Worm (Caenorhabditis elegans): ENCODE results near the gene gar-2.

gar-2 gene

DNA sequence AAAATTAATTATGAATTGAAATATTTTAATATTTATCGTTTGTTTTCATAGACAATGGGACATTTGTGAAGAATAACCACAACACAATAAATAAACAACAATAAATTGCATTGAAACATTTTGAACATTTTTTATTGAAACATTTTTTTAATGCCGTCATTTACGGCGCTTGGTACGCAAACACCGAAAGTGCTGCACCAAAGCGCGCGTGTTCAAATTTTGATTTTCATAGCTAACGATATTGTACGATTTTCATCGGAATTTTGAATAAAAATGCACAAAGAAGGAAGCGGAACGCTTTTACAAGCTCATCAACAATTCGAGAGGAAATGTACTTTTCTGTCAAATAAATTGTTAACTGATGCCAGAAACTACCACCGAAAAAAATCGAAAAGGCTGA lies 5.4 kb upstream of the gar-2 start:
- TF ChIP-seq unc-62 (GFP tag; optimal IDR thresholded peaks at IDR 0.05) (no peak), skn-1 (tag; optimal IDR thresholded peaks at IDR 0.05) (no peak), mdl-1 (tag; optimal IDR thresholded peaks at IDR 0.05) (no peak), nhr-12 (tag; optimal IDR thresholded peaks at IDR 0.05) (no peak), eor-1 (tag; optimal IDR thresholded peaks at IDR 0.05) (no peak), elt-1 (tag; optimal IDR thresholded peaks at IDR 0.05) (no peak)

- TF ChIP-seq fkh-10 (GFP tag; optimal IDR thresholded peaks at IDR 0.05) (peak; percentile 22), fkh-2 (tag; optimal IDR thresholded peaks at IDR 0.05) (no peak), lin-39 (tag; optimal IDR thresholded peaks at IDR 0.05) (no peak), nfya-1 (tag; optimal IDR thresholded peaks at IDR 0.05; ENCODE audit: insufficient read depth) (peak; percentile 41), tbx-2 (tag; optimal IDR thresholded peaks at IDR 0.05) (no peak), zag-1 (tag; optimal IDR thresholded peaks at IDR 0.05) (no peak), ceh-9 (tag; optimal IDR thresholded peaks at IDR 0.05) (no peak), sea-2 (GFP tag; optimal IDR thresholded peaks at IDR 0.05) (no peak), mdl-1 (tag; optimal IDR thresholded peaks at IDR 0.05) (no peak), skn-1 (tag; optimal IDR thresholded peaks at IDR 0.05) (no peak), elt-1 (tag; optimal IDR thresholded peaks at IDR 0.05) (peak; percentile 67)
These were observed 1.3 kb upstream of the gar-2 start for ce11 chrIII:6307832-6308231.

DNA sequence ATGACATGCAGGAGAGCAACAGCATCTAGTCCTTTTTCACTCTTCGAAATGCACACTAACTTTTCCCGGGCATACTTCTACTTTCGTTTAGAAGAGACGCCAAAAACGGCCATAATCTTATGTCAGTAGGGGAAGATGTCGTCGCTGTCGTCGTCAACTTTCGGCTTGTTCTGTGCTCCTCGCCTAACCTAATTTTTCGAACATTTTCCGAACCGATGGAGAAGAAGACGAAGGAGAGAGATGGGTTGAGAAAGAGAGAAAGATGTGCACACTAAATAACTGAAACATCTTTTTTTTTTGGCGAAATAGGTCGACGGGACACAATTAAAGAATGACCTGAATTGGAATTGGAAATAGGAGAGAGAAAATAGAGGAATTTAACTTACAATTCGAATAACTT lies 1.2 kb downstream of the gar-2 start:
- TF ChIP-seq fkh-10 (GFP tag; optimal IDR thresholded peaks at IDR 0.05) (peak; percentile 43), nhr-67 (tag; optimal IDR thresholded peaks at IDR 0.05) (no peak)

- TF ChIP-seq lin-39 (tag; optimal IDR thresholded peaks at IDR 0.05) (peak; percentile 26), nhr-23 (tag; optimal IDR thresholded peaks at IDR 0.05) (no peak), nhr-76 (tag; optimal IDR thresholded peaks at IDR 0.05) (no peak)
These were observed 2.3 kb downstream of the gar-2 start for ce11 chrIII:6311452-6311851.

DNA sequence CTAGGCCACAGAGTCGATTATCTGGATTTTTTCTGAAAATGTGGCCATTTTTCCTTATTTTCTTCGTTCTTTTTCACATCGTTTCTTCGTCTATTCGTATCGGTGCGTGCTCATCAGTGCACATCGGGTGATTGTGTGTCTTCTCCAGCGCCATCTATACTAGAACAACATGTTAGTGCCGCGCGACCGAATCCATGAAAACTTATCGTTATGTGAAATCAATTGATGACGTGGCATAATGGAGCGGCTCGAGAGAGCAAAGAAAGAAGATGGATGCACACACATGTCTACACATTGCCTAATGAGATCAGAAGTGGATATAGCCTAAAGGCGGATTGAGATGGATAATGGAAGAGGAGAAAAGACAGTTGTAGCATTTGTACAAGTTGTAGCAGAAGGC lies 3.1 kb downstream of the gar-2 start:
- TF ChIP-seq nhr-237 (tag; optimal IDR thresholded peaks at IDR 0.05) (no peak), nhr-28 (tag; optimal IDR thresholded peaks at IDR 0.05) (no peak), ztf-11 (tag; optimal IDR thresholded peaks at IDR 0.05) (no peak), ceh-9 (tag; optimal IDR thresholded peaks at IDR 0.05) (no peak), fkh-10 (GFP tag; optimal IDR thresholded peaks at IDR 0.05) (no peak), jun-1 (tag; optimal IDR thresholded peaks at IDR 0.05) (no peak), ceh-28 (tag; optimal IDR thresholded peaks at IDR 0.05) (no peak), mml-1 (tag; optimal IDR thresholded peaks at IDR 0.05) (no peak), nhr-11 (tag; optimal IDR thresholded peaks at IDR 0.05) (no peak), unc-39 (tag; optimal IDR thresholded peaks at IDR 0.05) (no peak), lin-39 (tag; optimal IDR thresholded peaks at IDR 0.05) (no peak), elt-1 (tag; optimal IDR thresholded peaks at IDR 0.05) (no peak), nhr-23 (tag; optimal IDR thresholded peaks at IDR 0.05) (no peak)

- TF ChIP-seq elt-1 (tag; optimal IDR thresholded peaks at IDR 0.05) (no peak), skn-1 (tag; optimal IDR thresholded peaks at IDR 0.05) (no peak), lin-15B (tag; optimal IDR thresholded peaks at IDR 0.05) (no peak), hmg-11 (tag; optimal IDR thresholded peaks at IDR 0.05) (no peak), sea-2 (GFP tag; optimal IDR thresholded peaks at IDR 0.05) (no peak), tbx-2 (tag; optimal IDR thresholded peaks at IDR 0.05) (no peak), pha-4 (tag; optimal IDR thresholded peaks at IDR 0.05) (no peak), ztf-11 (tag; optimal IDR thresholded peaks at IDR 0.05) (no peak)
These were observed 6.3 kb downstream of the gar-2 start for ce11 chrIII:6315515-6315914.

DNA sequence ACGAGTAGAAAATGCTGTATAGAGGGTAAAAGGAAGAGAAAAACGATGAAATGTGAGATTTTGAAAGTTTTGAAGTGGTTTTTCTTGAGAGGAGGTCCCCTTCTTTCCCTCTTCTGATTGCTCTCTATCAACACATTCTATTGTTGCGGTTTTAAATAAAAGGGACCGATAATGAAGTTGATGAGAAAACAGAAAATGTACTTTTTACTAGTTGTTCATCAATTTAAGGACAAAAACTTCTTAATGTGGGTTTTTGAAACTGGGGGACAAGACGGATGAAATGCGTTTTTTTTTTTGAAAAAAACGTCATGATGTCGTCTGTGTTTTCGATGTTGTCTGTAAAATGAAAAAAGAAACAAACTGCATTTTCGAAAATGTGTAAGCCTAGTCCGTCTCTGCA lies 7.6 kb downstream of the gar-2 start:
- TF ChIP-seq mml-1 (tag; optimal IDR thresholded peaks at IDR 0.05) (no peak), ama-1 (optimal IDR thresholded peaks at IDR 0.05) (no peak), sea-2 (GFP tag; optimal IDR thresholded peaks at IDR 0.05) (no peak), skn-1 (tag; optimal IDR thresholded peaks at IDR 0.05) (no peak), zag-1 (tag; optimal IDR thresholded peaks at IDR 0.05) (no peak), ztf-11 (tag; optimal IDR thresholded peaks at IDR 0.05) (no peak), fos-1 (tag; optimal IDR thresholded peaks at IDR 0.05) (no peak), nhr-11 (tag; optimal IDR thresholded peaks at IDR 0.05) (no peak), tbx-2 (tag; optimal IDR thresholded peaks at IDR 0.05) (no peak), pha-4 (tag; optimal IDR thresholded peaks at IDR 0.05) (no peak), ZK546.5 (tag; optimal IDR thresholded peaks at IDR 0.05) (no peak), unc-39 (tag; optimal IDR thresholded peaks at IDR 0.05) (no peak), pqm-1 (tag; optimal IDR thresholded peaks at IDR 0.05) (no peak), lin-39 (tag; optimal IDR thresholded peaks at IDR 0.05) (no peak), ztf-4 (tag; optimal IDR thresholded peaks at IDR 0.05) (no peak), nhr-77 (tag; optimal IDR thresholded peaks at IDR 0.05) (no peak), nhr-12 (tag; optimal IDR thresholded peaks at IDR 0.05) (no peak), fkh-10 (GFP tag; optimal IDR thresholded peaks at IDR 0.05) (no peak), ceh-28 (tag; optimal IDR thresholded peaks at IDR 0.05) (no peak), aly-2 (tag; optimal IDR thresholded peaks at IDR 0.05) (no peak)
